Worm (Caenorhabditis elegans) whole organism, L4 larva: ENCODE measurements around the gene F46F5.7.
A peak's percentile ranks its signal among the peaks of the same experiment; 100 is the strongest.
"Not testable (repeated sequence)": the region's sequence is repeated elsewhere in the genome, so short reads cannot be mapped to it uniquely, and the experiment has no call there.

ENCODE experiments used
- D1046.2 ChIP-seq: fragments of 200-800 bp; sonication (Bioruptor generic); IDR thresholded peaks from 2 replicates; pipeline ENCODE4 v1.3.6; 2022; ENCODE audit warnings: missing genetic modification characterization, missing compliant biosample characterization
- F37D6.2 ChIP-seq: sonication (generic microtip); optimal IDR thresholded peaks from 2 replicates; lab custom pipeline; 2016; ENCODE audit warnings: mild to moderate bottlenecking, missing genetic modification characterization, missing compliant biosample characterization
- F44E2.7 ChIP-seq: fragments of 200-800 bp; sonication (Bioruptor generic); IDR thresholded peaks from 2 replicates; pipeline ENCODE4 v2.1.2; 2022; ENCODE audit warnings: missing genetic modification characterization, missing compliant biosample characterization
- R02D3.7 ChIP-seq: fragments of 150-350 bp; sonication (generic microtip); optimal IDR thresholded peaks from 3 replicates; lab custom pipeline; 2014; ENCODE audit warnings: missing biosample characterization, missing genetic modification characterization
- T20F7.1 ChIP-seq: fragments of 200-800 bp; sonication (Bioruptor generic); optimal IDR thresholded peaks from 2 replicates; lab custom pipeline; 2018; ENCODE audit warnings: mild to moderate bottlenecking, missing genetic modification characterization, missing compliant biosample characterization
- Y5F2A.4 ChIP-seq: fragments of 200-800 bp; sonication (Bioruptor generic); optimal IDR thresholded peaks from 2 replicates; lab custom pipeline; 2018; ENCODE audit warnings: mild to moderate bottlenecking, missing genetic modification characterization, missing compliant biosample characterization
- ZK337.2 ChIP-seq: fragments of 200-800 bp; sonication (Bioruptor generic); IDR thresholded peaks from 2 replicates; pipeline ENCODE4 v1.3.6; 2022; ENCODE audit warnings: missing genetic modification reagents, missing genetic modification characterization, missing compliant biosample characterization
- ZK546.5 ChIP-seq, 2 experiments: sonication (generic microtip); optimal IDR thresholded peaks; 2 replicates each; lab custom pipeline; 2017; ENCODE audit warnings: missing biosample characterization in 2 of 2, missing genetic modification characterization in 2 of 2
- aha-1 ChIP-seq: fragments of 150-350 bp; peaks from one replicate; lab custom pipeline; 2014; ENCODE audit warnings: missing biosample characterization, missing genetic modification characterization
- ama-1 ChIP-seq: fragments of 150-350 bp; optimal IDR thresholded peaks from 2 replicates; lab custom pipeline; 2014; ENCODE audit warnings: inconsistent platforms, mixed read lengths
- ceh-20 ChIP-seq: fragments of 200-800 bp; sonication (Bioruptor generic); IDR thresholded peaks from 2 replicates; pipeline ENCODE4 v1.3.6; 2022; ENCODE audit warnings: missing genetic modification reagents, missing genetic modification characterization, missing compliant biosample characterization
- ces-1 ChIP-seq: fragments of 150-350 bp; sonication (generic microtip); optimal IDR thresholded peaks from 4 replicates; lab custom pipeline; 2014; ENCODE audit warnings: missing biosample characterization, missing genetic modification reagents, missing genetic modification characterization
- cey-2 ChIP-seq: sonication (generic microtip); optimal IDR thresholded peaks from 3 replicates; lab custom pipeline; 2017; ENCODE audit warnings: missing genetic modification characterization, mild to moderate bottlenecking, missing compliant biosample characterization, antibody characterized with exemption, borderline replicate concordance; ENCODE audit not compliant: insufficient read depth
- daf-16 ChIP-seq, 3 experiments: sonication (generic microtip); optimal IDR thresholded peaks; 2 replicates each; lab custom pipeline; 2016 to 2017; ENCODE audit warnings: missing genetic modification characterization in 3 of 3, missing genetic modification reagents in 3 of 3, mild to moderate bottlenecking in 2 of 3, missing compliant biosample characterization in 2 of 3, missing biosample characterization in 1 of 3, moderate library complexity in 1 of 3
- dmd-6 ChIP-seq: fragments of 200-800 bp; sonication (Bioruptor generic); IDR thresholded peaks from 2 replicates; pipeline ENCODE4 v1.3.6; 2022; ENCODE audit warnings: missing genetic modification reagents, missing genetic modification characterization, missing compliant biosample characterization
- dpl-1 ChIP-seq: fragments of 150-350 bp; optimal IDR thresholded peaks from 2 replicates; lab custom pipeline; 2014; ENCODE audit warnings: missing biosample characterization, missing genetic modification reagents, missing genetic modification characterization
- duxl-1 ChIP-seq: sonication (generic microtip); optimal IDR thresholded peaks from 2 replicates; lab custom pipeline; 2016; ENCODE audit warnings: mild to moderate bottlenecking, missing genetic modification characterization, moderate library complexity, missing compliant biosample characterization; ENCODE audit not compliant: poor library complexity
- dve-1 ChIP-seq: sonication (generic microtip); optimal IDR thresholded peaks from 2 replicates; lab custom pipeline; 2017; ENCODE audit warnings: antibody characterized with exemption, mild to moderate bottlenecking, missing genetic modification characterization, missing compliant biosample characterization; ENCODE audit not compliant: insufficient read depth
- hif-1 ChIP-seq, 2 experiments: sonication (generic microtip); optimal IDR thresholded peaks; 2 replicates each; lab custom pipeline; 2016 to 2017; ENCODE audit warnings: missing compliant biosample characterization in 2 of 2, missing genetic modification characterization in 2 of 2, missing genetic modification reagents in 2 of 2, missing genotype in 2 of 2, mild to moderate bottlenecking in 1 of 2
- hlh-11 ChIP-seq: fragments of 200-800 bp; sonication (Bioruptor generic); optimal IDR thresholded peaks from 2 replicates; lab custom pipeline; 2018; ENCODE audit warnings: mild to moderate bottlenecking, missing genetic modification characterization, missing compliant biosample characterization
- hlh-30 ChIP-seq: sonication (generic microtip); optimal IDR thresholded peaks from 2 replicates; lab custom pipeline; 2017; ENCODE audit warnings: antibody characterized with exemption, mild to moderate bottlenecking, missing genetic modification characterization, missing compliant biosample characterization; ENCODE audit not compliant: insufficient read depth
- hmg-1.1 ChIP-seq: fragments of 200-800 bp; sonication (Bioruptor generic); IDR thresholded peaks from 2 replicates; pipeline ENCODE4 v1.3.6; 2022; ENCODE audit warnings: missing genetic modification reagents, missing genetic modification characterization, missing compliant biosample characterization
- lin-38 ChIP-seq: fragments of 200-800 bp; sonication (Bioruptor generic); IDR thresholded peaks from 2 replicates; pipeline ENCODE4 v1.3.6; 2022; ENCODE audit warnings: missing genetic modification reagents, missing genetic modification characterization, missing compliant biosample characterization
- lir-3 ChIP-seq: sonication (generic microtip); optimal IDR thresholded peaks from 2 replicates; lab custom pipeline; 2016; ENCODE audit warnings: mild to moderate bottlenecking, missing genetic modification characterization, missing compliant biosample characterization
- lsy-2 ChIP-seq, 2 experiments: fragments of 150-350 bp in 1 of 2; sonication (generic microtip) in 1 of 2; optimal IDR thresholded peaks; 2 replicates each; lab custom pipeline; 2014 to 2017; ENCODE audit warnings: missing biosample characterization in 2 of 2, missing genetic modification characterization in 2 of 2
- mdl-1 ChIP-seq, 2 experiments: fragments of 150-350 bp in 1 of 2; sonication (generic microtip) in 1 of 2; optimal IDR thresholded peaks; 2 replicates each; lab custom pipeline; 2014 to 2017; ENCODE audit warnings: missing biosample characterization in 2 of 2, missing genetic modification characterization in 2 of 2
- mep-1 ChIP-seq: fragments of 150-350 bp; sonication (generic microtip); optimal IDR thresholded peaks from 3 replicates; lab custom pipeline; 2014; ENCODE audit warnings: missing biosample characterization, missing genetic modification characterization
- mes-2 ChIP-seq: sonication (generic microtip); optimal IDR thresholded peaks from 2 replicates; lab custom pipeline; 2016; ENCODE audit warnings: missing genotype, mild to moderate bottlenecking, missing genetic modification characterization, missing compliant biosample characterization; ENCODE audit not compliant: poor library complexity, severe bottlenecking
- mxl-3 ChIP-seq: fragments of 200-800 bp; sonication (Bioruptor generic); optimal IDR thresholded peaks from 2 replicates; lab custom pipeline; 2018; ENCODE audit warnings: mild to moderate bottlenecking, missing genetic modification characterization, missing compliant biosample characterization
- nhr-10 ChIP-seq: fragments of 150-350 bp; optimal IDR thresholded peaks from 2 replicates; lab custom pipeline; 2014; ENCODE audit warnings: missing biosample characterization, missing genetic modification characterization
- nhr-11 ChIP-seq: fragments of 150-350 bp; optimal IDR thresholded peaks from 2 replicates; lab custom pipeline; 2014; ENCODE audit warnings: missing biosample characterization, missing genetic modification characterization
- nhr-237 ChIP-seq: sonication (generic microtip); optimal IDR thresholded peaks from 2 replicates; lab custom pipeline; 2017; ENCODE audit warnings: missing biosample characterization, missing genetic modification characterization
- nhr-28 ChIP-seq: fragments of 150-350 bp; optimal IDR thresholded peaks from 2 replicates; lab custom pipeline; 2014; ENCODE audit warnings: missing biosample characterization, missing genetic modification characterization
- nhr-6 ChIP-seq: fragments of 150-350 bp; optimal IDR thresholded peaks from 2 replicates; lab custom pipeline; 2014; ENCODE audit warnings: missing biosample characterization, missing genetic modification characterization
- nhr-76 ChIP-seq: fragments of 150-350 bp; optimal IDR thresholded peaks from 2 replicates; lab custom pipeline; 2014; ENCODE audit warnings: missing biosample characterization, missing genetic modification characterization
- nhr-77 ChIP-seq: fragments of 150-350 bp; optimal IDR thresholded peaks from 2 replicates; lab custom pipeline; 2014; ENCODE audit warnings: missing biosample characterization, missing genetic modification characterization
- pha-4 ChIP-seq, 2 experiments: fragments of 150-350 bp in 1 of 2; fragments of 200-800 bp in 1 of 2; sonication (Bioruptor generic) in 1 of 2; IDR thresholded peaks in 1 of 2; optimal IDR thresholded peaks in 1 of 2; 2 replicates each; pipeline versions ENCODE4 v1.3.6 to Lab custom; 2014 to 2022; ENCODE audit warnings: missing genetic modification characterization in 2 of 2, missing genetic modification reagents in 2 of 2, missing biosample characterization in 1 of 2, missing compliant biosample characterization in 1 of 2
- php-3 ChIP-seq: fragments of 200-800 bp; sonication (Bioruptor generic); IDR thresholded peaks from 2 replicates; pipeline ENCODE4 v1.3.6; 2022; ENCODE audit warnings: missing genetic modification reagents, missing genetic modification characterization, missing compliant biosample characterization
- spr-3 ChIP-seq: fragments of 200-800 bp; sonication (Bioruptor generic); optimal IDR thresholded peaks from 2 replicates; lab custom pipeline; 2018; ENCODE audit warnings: mild to moderate bottlenecking, missing genetic modification characterization, missing compliant biosample characterization
- zip-2 ChIP-seq: fragments of 150-350 bp; optimal IDR thresholded peaks from 2 replicates; lab custom pipeline; 2014; ENCODE audit warnings: missing biosample characterization, missing genetic modification characterization

F46F5.7 gene

DNA sequence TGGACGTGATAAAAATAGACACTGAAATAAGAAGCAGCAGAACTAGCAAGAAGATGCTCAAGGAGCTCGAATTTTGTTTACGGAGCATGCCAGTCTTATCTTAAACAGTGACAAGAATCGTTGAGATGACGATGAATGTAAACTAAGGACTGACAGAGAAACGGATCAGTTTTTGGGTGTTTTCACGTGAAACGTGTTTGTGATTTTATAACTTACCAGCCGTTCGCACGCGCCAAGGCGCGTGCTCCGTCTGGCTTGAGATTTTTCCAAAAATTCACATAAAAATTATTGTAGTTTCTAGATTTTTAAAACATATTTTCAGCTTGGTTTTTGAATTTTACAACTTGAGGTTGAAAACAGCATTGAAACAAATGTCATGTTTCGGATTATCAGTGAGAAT is 30.1 kb upstream of the F46F5.7 start, which contains the start of gene F28A10.5:
Gene F28A10.5 (minus strand): TSS at position 101 of the 400 bp plus-strand sequence.
- TF ChIP-seq D1046.2 (GFP tag; lab: Robert Waterston, UW); lir-3 (tag; lab: Kevin White, UChicago); nhr-6: not testable (repeated sequence)
- TF ChIP-seq, all 104 proteins: peak for 0; not testable (repeated sequence) for 104

DNA sequence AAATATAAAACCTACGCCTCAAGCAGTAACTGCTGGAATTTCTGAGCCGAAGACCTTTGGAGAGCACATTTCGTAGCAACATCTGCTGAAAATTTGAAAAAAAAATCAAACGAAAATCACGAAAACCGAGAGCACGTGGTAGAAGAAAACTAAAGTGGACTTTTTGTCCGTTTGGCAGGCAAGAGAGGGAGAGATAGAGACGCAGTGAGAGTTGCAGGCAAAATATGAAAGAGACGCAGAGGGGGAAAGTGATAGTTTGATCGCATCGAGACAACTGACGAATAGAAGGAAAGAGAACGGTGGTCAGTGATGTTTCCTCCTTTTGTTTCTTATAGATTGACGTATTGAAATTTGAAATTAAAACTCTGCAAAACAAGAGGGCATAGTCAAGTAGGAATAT is 28.1 kb upstream of the F46F5.7 start, which contains the start of the genes acdh-9 and F28A10.13:
Gene acdh-9 (minus strand): TSS at position 85 of the 400 bp plus-strand sequence.
Gene F28A10.13 (plus strand): TSS at position 294 of the 400 bp plus-strand sequence.
- peak; percentile 79 to 96 for TF ChIP-seq mdl-1 (tag; optimal IDR thresholded peaks at IDR 0.05; lab: Kevin White, UChicago)
- peak; percentile 84 for TF ChIP-seq mep-1 (tag; lab: Kevin White, UChicago)
- peak; percentile 36 for TF ChIP-seq nhr-77 (tag; lab: Kevin White, UChicago)
- no peak for TF ChIP-seq spr-3
- TF ChIP-seq hlh-11 (tag; lab: Kevin White, UChicago) = peak; percentile 89
- no peak for TF ChIP-seq ZK337.2 (GFP tag; lab: Robert Waterston, UW)
- TF ChIP-seq nhr-10 (tag; lab: Kevin White, UChicago) = peak; percentile 85
- TF ChIP-seq F44E2.7 = no peak
- TF ChIP-seq aha-1 = peak; percentile 98
- TF ChIP-seq nhr-11 = peak; percentile 51
- no peak for TF ChIP-seq ces-1 (GFP tag; lab: Kevin White, UChicago)
- peak; percentile 46 for TF ChIP-seq duxl-1
- no peak for TF ChIP-seq daf-16 (GFP tag; optimal IDR thresholded peaks at IDR 0.05; lab: Kevin White, UChicago)
- peak; percentile 73 for TF ChIP-seq daf-16 (tag; optimal IDR thresholded peaks at IDR 0.05; lab: Kevin White, UChicago)
- TF ChIP-seq R02D3.7 = no peak
- peak; percentile 52; the same call in 1 of the 2 replicates for TF ChIP-seq hmg-1.1 (GFP tag; lab: Robert Waterston, UW)
- 0 out of 2 replicates have a peak, but pooled peaks have one; percentile 15 for TF ChIP-seq ceh-20 (GFP tag; lab: Robert Waterston, UW)
- TF ChIP-seq pha-4 (GFP tag; IDR thresholded peaks at IDR 0.05; lab: Robert Waterston, UW) = no peak
- TF ChIP-seq pha-4 (tag; optimal IDR thresholded peaks at IDR 0.05; lab: Kevin White, UChicago) = peak; percentile 57
- TF ChIP-seq hlh-30 (tag; lab: Kevin White, UChicago) = peak; percentile 86
- peak; percentile 27; the same call in 1 of the 2 replicates for TF ChIP-seq lin-38 (GFP tag; lab: Robert Waterston, UW)
- no peak for TF ChIP-seq zip-2 (tag; lab: Kevin White, UChicago)
- peak; percentile 54 for TF ChIP-seq mes-2
- TF ChIP-seq php-3 (GFP tag; lab: Robert Waterston, UW) = 0 out of 2 replicates have a peak, but pooled peaks have one; percentile 18
- TF ChIP-seq cey-2 (tag; lab: Kevin White, UChicago) = no peak
- peak; percentile 46 for TF ChIP-seq ama-1 (lab: Kevin White, UChicago)
- peak; percentile 89 for TF ChIP-seq mxl-3 (GFP tag; lab: Kevin White, UChicago)
- peak; percentile 83 for TF ChIP-seq dmd-6 (GFP tag; lab: Robert Waterston, UW)
- TF ChIP-seq Y5F2A.4 = no peak
- TF ChIP-seq dpl-1 (GFP tag; lab: Kevin White, UChicago) = peak; percentile 2
- no peak for TF ChIP-seq nhr-237 (tag; lab: Kevin White, UChicago)
- peak in 1 of 2 experiments; percentile 58 for TF ChIP-seq lsy-2 (tag; optimal IDR thresholded peaks at IDR 0.05; lab: Kevin White, UChicago)
- TF ChIP-seq nhr-28 (tag; lab: Kevin White, UChicago) = peak; percentile 83
- TF ChIP-seq nhr-76 = peak; percentile 62
- peak in 1 of 2 experiments; percentile 82 for TF ChIP-seq hif-1 (tag; optimal IDR thresholded peaks at IDR 0.05; lab: Kevin White, UChicago)
- TF ChIP-seq ZK546.5 (tag; optimal IDR thresholded peaks at IDR 0.05; lab: Kevin White, UChicago) = no peak
- no peak for TF ChIP-seq F37D6.2
- TF ChIP-seq dve-1 = peak; percentile 88
- peak; percentile 62 for TF ChIP-seq T20F7.1
